Worm (Caenorhabditis elegans) whole organism, early embryonic: ENCODE measurements around the gene ipla-3.

ENCODE experiments used
- B0310.2 ChIP-seq: sonication (generic microtip); optimal IDR thresholded peaks from 2 replicates; lab custom pipeline; 2016; ENCODE audit warnings: mild to moderate bottlenecking, missing genetic modification characterization, missing compliant biosample characterization
- F13C5.2 ChIP-seq: sonication (generic microtip); optimal IDR thresholded peaks from 2 replicates; lab custom pipeline; 2017; ENCODE audit warnings: mild to moderate bottlenecking, missing genetic modification characterization, inconsistent platforms, missing compliant biosample characterization
- aly-1 ChIP-seq: sonication (generic microtip); optimal IDR thresholded peaks from 2 replicates; lab custom pipeline; 2016; ENCODE audit warnings: missing genetic modification characterization, missing compliant biosample characterization
- ama-1 ChIP-seq: fragments of 150-350 bp; optimal IDR thresholded peaks from 2 replicates; lab custom pipeline; 2014
- ceh-13 ChIP-seq: fragments of 200-800 bp; sonication (Bioruptor generic); optimal IDR thresholded peaks from 2 replicates; lab custom pipeline; 2018; ENCODE audit warnings: mild to moderate bottlenecking, missing genetic modification characterization, missing compliant biosample characterization
- ceh-36 ChIP-seq: sonication (generic microtip); optimal IDR thresholded peaks from 2 replicates; lab custom pipeline; 2016; ENCODE audit warnings: missing genetic modification characterization, inconsistent platforms, missing compliant biosample characterization
- ets-7 ChIP-seq: sonication (generic microtip); optimal IDR thresholded peaks from 2 replicates; lab custom pipeline; 2016; ENCODE audit warnings: missing genotype, missing genetic modification characterization, missing compliant biosample characterization
- flt-1 ChIP-seq: fragments of 200-800 bp; sonication (Bioruptor generic); IDR thresholded peaks from 2 replicates; pipeline ENCODE4 v1.3.6; 2022; ENCODE audit warnings: missing genetic modification characterization, missing compliant biosample characterization
- hmbx-1 ChIP-seq: sonication (generic microtip); optimal IDR thresholded peaks from 2 replicates; lab custom pipeline; 2016; ENCODE audit warnings: mild to moderate bottlenecking, missing genetic modification characterization, missing compliant biosample characterization
- hmg-4 ChIP-seq: fragments of 200-800 bp; sonication (Bioruptor generic); optimal IDR thresholded peaks from 2 replicates; lab custom pipeline; 2018; ENCODE audit warnings: mild to moderate bottlenecking, missing genetic modification characterization, missing compliant biosample characterization
- hnd-1 ChIP-seq: sonication (generic microtip); optimal IDR thresholded peaks from 2 replicates; lab custom pipeline; 2016; ENCODE audit warnings: missing genetic modification characterization, missing compliant biosample characterization
- pes-1 ChIP-seq: fragments of 200-800 bp; sonication (Bioruptor generic); IDR thresholded peaks from 2 replicates; pipeline ENCODE4 v1.3.6; 2022; ENCODE audit warnings: missing genetic modification reagents, missing genetic modification characterization, missing compliant biosample characterization
- scrt-1 ChIP-seq: fragments of 200-800 bp; sonication (Bioruptor generic); IDR thresholded peaks from 2 replicates; pipeline ENCODE4 v1.3.6; 2022; ENCODE audit warnings: missing genetic modification characterization, missing compliant biosample characterization
- sea-1 ChIP-seq: fragments of 200-800 bp; sonication (Bioruptor generic); conservative IDR thresholded peaks from 2 replicates; pipeline ENCODE4 v1.3.6; 2022; ENCODE audit warnings: missing genetic modification characterization, missing compliant biosample characterization
- tbx-11 ChIP-seq: fragments of 200-800 bp; sonication (Bioruptor generic); IDR thresholded peaks from 2 replicates; pipeline ENCODE4 v1.3.6; 2022; ENCODE audit warnings: missing genetic modification characterization, missing compliant biosample characterization
- tbx-37 ChIP-seq: fragments of 200-800 bp; sonication (Bioruptor generic); conservative IDR thresholded peaks from 2 replicates; pipeline ENCODE4 v1.3.6; 2022; ENCODE audit warnings: missing genetic modification reagents, missing genetic modification characterization, missing compliant biosample characterization
- tra-4 ChIP-seq: sonication (generic microtip); optimal IDR thresholded peaks from 2 replicates; lab custom pipeline; 2017; ENCODE audit warnings: missing genetic modification characterization, missing compliant biosample characterization

ipla-3 gene

ce11 chrV:20747964-20748363, 18.9 kb upstream of the ipla-3 start:
- TF ChIP-seq tbx-11 (GFP tag; lab: Robert Waterston, UW) (0 out of 2 replicates have a peak, but pooled peaks have one; percentile 17), pes-1 (GFP tag; lab: Robert Waterston, UW) (no peak)

- TF ChIP-seq ets-7 (tag; lab: Kevin White, UChicago) = no peak
- TF ChIP-seq ceh-13 (GFP tag; lab: Kevin White, UChicago) = no peak
- TF ChIP-seq tra-4 = no peak
- no peak for TF ChIP-seq hmg-4 (GFP tag; lab: Kevin White, UChicago)
- TF ChIP-seq sea-1 (GFP tag; lab: Robert Waterston, UW) = no peak
- no peak for TF ChIP-seq ceh-36
- no peak for TF ChIP-seq B0310.2 (tag; lab: Kevin White, UChicago)
Measured at ce11 chrV:20746805-20747204, 17.7 kb upstream of the ipla-3 start.

ce11 chrV:20745278-20745677, 16.2 kb upstream of the ipla-3 start:
- TF ChIP-seq hnd-1 (tag; lab: Kevin White, UChicago) (no peak), ets-7 (tag; lab: Kevin White, UChicago) (no peak), B0310.2 (tag; lab: Kevin White, UChicago) (no peak), ceh-36 (no peak), tra-4 (no peak), tbx-11 (GFP tag; lab: Robert Waterston, UW) (no peak), aly-1 (tag; lab: Kevin White, UChicago) (no peak), flt-1 (GFP tag; lab: Robert Waterston, UW) (no peak), hmbx-1 (tag; lab: Kevin White, UChicago) (no peak), ceh-13 (GFP tag; lab: Kevin White, UChicago) (no peak), hmg-4 (GFP tag; lab: Kevin White, UChicago) (no peak), ama-1 (lab: Kevin White, UChicago) (no peak), tbx-37 (no peak), sea-1 (GFP tag; lab: Robert Waterston, UW) (no peak)

- TF ChIP-seq flt-1 (GFP tag; lab: Robert Waterston, UW) (no peak), F13C5.2 (tag; lab: Kevin White, UChicago) (peak; percentile 27), hmg-4 (GFP tag; lab: Kevin White, UChicago) (no peak), tbx-11 (GFP tag; lab: Robert Waterston, UW) (no peak)
Measured at ce11 chrV:20744290-20744837, 15.3 kb upstream of the ipla-3 start, which contains the start of gene dnj-25. TSS of gene dnj-25 (minus strand) at chrV:20744346.

- TF ChIP-seq sea-1 (GFP tag; lab: Robert Waterston, UW) (no peak), pes-1 (GFP tag; lab: Robert Waterston, UW) (no peak), ceh-36 (no peak)
Measured at ce11 chrV:20739387-20739786, 10.3 kb upstream of the ipla-3 start.

- TF ChIP-seq hnd-1 (tag; lab: Kevin White, UChicago) = no peak
- no peak for TF ChIP-seq aly-1 (tag; lab: Kevin White, UChicago)
- no peak for TF ChIP-seq pes-1 (GFP tag; lab: Robert Waterston, UW)
- TF ChIP-seq hmbx-1 (tag; lab: Kevin White, UChicago) = no peak
- TF ChIP-seq scrt-1 (GFP tag; lab: Robert Waterston, UW) = no peak
Measured at ce11 chrV:20734658-20735057, 5.6 kb upstream of the ipla-3 start, which contains the start of gene srxa-6. TSS of gene srxa-6 (plus strand) at chrV:20734958.

ce11 chrV:20731787-20732186, 2.7 kb upstream of the ipla-3 start, which contains the start of gene srxa-1:
TSS of gene srxa-1 (plus strand) at chrV:20732087.
- TF ChIP-seq ceh-36 (no peak), hmg-4 (GFP tag; lab: Kevin White, UChicago) (no peak), tra-4 (no peak), hmbx-1 (tag; lab: Kevin White, UChicago) (no peak), ets-7 (tag; lab: Kevin White, UChicago) (no peak), pes-1 (GFP tag; lab: Robert Waterston, UW) (no peak), sea-1 (GFP tag; lab: Robert Waterston, UW) (no peak)

- no peak for TF ChIP-seq hmg-4 (GFP tag; lab: Kevin White, UChicago)
- no peak for TF ChIP-seq tra-4
- TF ChIP-seq scrt-1 (GFP tag; lab: Robert Waterston, UW) = no peak
- no peak for TF ChIP-seq aly-1 (tag; lab: Kevin White, UChicago)
- TF ChIP-seq sea-1 (GFP tag; lab: Robert Waterston, UW) = no peak
- no peak for TF ChIP-seq F13C5.2 (tag; lab: Kevin White, UChicago)
- TF ChIP-seq B0310.2 (tag; lab: Kevin White, UChicago) = no peak
- no peak for TF ChIP-seq ets-7 (tag; lab: Kevin White, UChicago)
- TF ChIP-seq ceh-13 (GFP tag; lab: Kevin White, UChicago) = no peak
- TF ChIP-seq ceh-36 = no peak
- no peak for TF ChIP-seq hmbx-1 (tag; lab: Kevin White, UChicago)
- TF ChIP-seq pes-1 (GFP tag; lab: Robert Waterston, UW) = no peak
- no peak for TF ChIP-seq tbx-37
- TF ChIP-seq hnd-1 (tag; lab: Kevin White, UChicago) = no peak
- no peak for TF ChIP-seq flt-1 (GFP tag; lab: Robert Waterston, UW)
- TF ChIP-seq ama-1 (lab: Kevin White, UChicago) = no peak
- no peak for TF ChIP-seq tbx-11 (GFP tag; lab: Robert Waterston, UW)
Measured at ce11 chrV:20727458-20727857, 1.6 kb downstream of the ipla-3 start.
